Fruit fly (Drosophila melanogaster): Measurements from ENCODE around the gene CG31821.
A peak's percentile ranks its signal among the peaks of the same experiment; 100 is the strongest.

CG31821 gene

DNA sequence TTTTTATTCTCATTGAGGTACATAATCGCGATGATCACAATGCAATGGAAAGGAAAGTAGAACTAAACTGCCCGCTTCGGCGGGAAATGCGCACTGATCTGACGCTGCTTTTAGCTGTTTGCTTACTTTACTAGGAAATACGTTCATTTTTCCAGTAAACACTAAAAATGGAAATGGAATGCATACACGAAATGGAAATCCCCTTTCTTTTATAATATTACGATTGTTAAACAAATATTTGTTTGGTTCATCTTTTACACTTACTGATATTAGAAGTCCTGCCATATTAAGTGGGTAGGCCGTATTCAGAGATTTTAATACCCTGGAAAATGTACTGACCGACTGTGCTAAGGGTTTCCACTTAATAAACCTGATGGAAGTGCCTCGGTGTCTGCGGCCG, 1.8 kb downstream of the CG31821 start, which contains the start of gene CG31823:
TSS of gene CG31823 (minus strand) at position 101 of the 400 bp plus-strand sequence.
- TF ChIP-seq esn (GFP tag; optimal IDR thresholded peaks at IDR 0.05) (no peak), CG4318 (GFP tag; optimal IDR thresholded peaks at IDR 0.05) (no peak), achi (GFP tag; optimal IDR thresholded peaks at IDR 0.05) (no peak), CG3919 (GFP tag; optimal IDR thresholded peaks at IDR 0.05) (no peak), CG7368 (GFP tag; optimal IDR thresholded peaks at IDR 0.05) (no peak), lz (GFP tag; optimal IDR thresholded peaks at IDR 0.05) (no peak), acj6 (GFP tag; optimal IDR thresholded peaks at IDR 0.05) (no peak), CG10631 (GFP tag; optimal IDR thresholded peaks at IDR 0.05) (no peak), Sox102F (GFP tag; optimal IDR thresholded peaks at IDR 0.05) (no peak), CG6854 (GFP tag; optimal IDR thresholded peaks at IDR 0.05) (no peak), dac (GFP tag; optimal IDR thresholded peaks at IDR 0.05) (no peak), CG6792 (GFP tag; optimal IDR thresholded peaks at IDR 0.05) (no peak), spab (GFP tag; optimal IDR thresholded peaks at IDR 0.05) (no peak), fd59A (GFP tag; optimal IDR thresholded peaks at IDR 0.05) (no peak), Eip93F (GFP tag; optimal IDR thresholded peaks at IDR 0.05) (no peak)

DNA sequence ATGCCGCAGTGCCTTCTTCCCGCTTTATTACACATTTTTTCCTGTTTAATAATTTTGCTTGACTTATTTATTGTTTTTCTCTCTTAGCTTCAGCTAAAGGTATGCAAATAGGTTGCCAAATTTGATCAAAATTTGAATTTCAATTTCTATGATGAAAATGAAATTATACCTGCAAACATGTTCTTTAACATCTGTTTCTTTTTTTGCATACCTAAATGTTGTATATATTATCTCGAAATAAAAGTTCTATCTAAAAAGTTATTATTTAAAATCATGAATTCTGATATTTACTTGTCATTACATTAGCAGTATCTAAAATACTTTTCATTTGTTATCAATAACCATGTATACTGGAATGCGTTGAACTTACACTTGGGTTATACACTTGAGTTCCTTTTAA, 7.1 kb downstream of the CG31821 start, which contains the start of gene CG31735:
TSS of gene CG31735 (plus strand) at position 301 of the 400 bp plus-strand sequence.
- TF ChIP-seq CG11762 (GFP tag; optimal IDR thresholded peaks at IDR 0.05; ENCODE audit: insufficient read depth) (no peak), CG34406 (GFP tag; optimal IDR thresholded peaks at IDR 0.05) (no peak), Met (GFP tag; optimal IDR thresholded peaks at IDR 0.05) (no peak), CG11902 (GFP tag; optimal IDR thresholded peaks at IDR 0.05) (no peak), CG3032 (tag; optimal IDR thresholded peaks at IDR 0.05) (no peak)

DNA sequence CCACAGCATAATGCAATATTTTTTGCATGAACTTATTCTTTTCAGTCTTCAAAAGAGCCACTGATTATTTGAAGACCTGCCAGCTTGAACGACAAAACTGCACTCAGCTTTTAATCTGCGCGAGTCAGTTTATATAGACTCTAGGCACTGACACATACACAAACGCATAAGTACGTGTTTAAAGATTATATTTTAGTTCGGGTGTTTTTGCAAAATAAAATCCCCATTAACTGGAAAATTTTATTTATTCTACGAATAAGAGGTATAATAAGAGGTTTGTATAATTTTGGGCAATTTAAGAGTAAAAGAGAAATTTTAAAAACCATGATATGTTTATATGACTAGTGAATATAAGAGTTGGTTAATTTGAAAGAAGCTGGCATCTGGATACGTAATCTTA, 8.5 kb downstream of the CG31821 start, which contains the start of gene Tep1:
TSS of gene Tep1 (minus strand) at position 101 of the 400 bp plus-strand sequence.
- TF ChIP-seq CG6808 (GFP tag; optimal IDR thresholded peaks at IDR 0.05) (no peak), OdsH (GFP tag; optimal IDR thresholded peaks at IDR 0.05) (no peak), CG10631 (GFP tag; optimal IDR thresholded peaks at IDR 0.05) (no peak), Hr4 (GFP tag; optimal IDR thresholded peaks at IDR 0.05) (no peak), CG6276 (GFP tag; optimal IDR thresholded peaks at IDR 0.05) (no peak), CG32006 (GFP tag; optimal IDR thresholded peaks at IDR 0.05) (no peak), CG6854 (GFP tag; optimal IDR thresholded peaks at IDR 0.05) (no peak), Eip78C (GFP tag) (no peak), Met (GFP tag; optimal IDR thresholded peaks at IDR 0.05) (no peak), CG15336 (GFP tag; IDR thresholded peaks at IDR 0.05) (no peak), eg (GFP tag; IDR thresholded peaks at IDR 0.05) (no peak), spab (GFP tag; optimal IDR thresholded peaks at IDR 0.05) (no peak), topi (GFP tag; optimal IDR thresholded peaks at IDR 0.05) (no peak), fd59A (GFP tag; optimal IDR thresholded peaks at IDR 0.05) (no peak), CG8632 (GFP tag; optimal IDR thresholded peaks at IDR 0.05) (no peak), salr (GFP tag; optimal IDR thresholded peaks at IDR 0.05) (no peak)

DNA sequence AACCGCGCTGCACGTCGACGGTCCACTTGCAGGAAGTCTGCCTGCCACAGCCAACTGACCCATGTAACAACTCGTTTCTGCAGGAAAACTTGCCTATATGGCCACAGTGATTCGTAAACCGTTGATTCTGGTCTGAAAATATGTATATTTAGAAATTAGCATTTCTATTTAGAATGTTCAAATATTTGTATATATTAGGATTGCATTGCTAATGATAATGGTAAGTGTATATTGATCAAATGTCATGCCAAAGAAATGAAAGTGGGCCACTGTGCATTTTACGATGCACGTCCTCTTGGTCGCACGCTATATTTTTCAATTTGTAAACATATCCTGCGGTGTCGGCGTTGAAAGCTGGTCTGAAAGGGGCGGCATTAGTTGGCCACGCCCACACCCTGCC, 16.0 kb downstream of the CG31821 start:
- TF ChIP-seq CG11294 (GFP tag; IDR thresholded peaks at IDR 0.05) (no peak), Eip93F (GFP tag; optimal IDR thresholded peaks at IDR 0.05) (no peak), CG3032 (tag; optimal IDR thresholded peaks at IDR 0.05) (no peak), achi (GFP tag; optimal IDR thresholded peaks at IDR 0.05) (peak; percentile 41), CG32006 (GFP tag; optimal IDR thresholded peaks at IDR 0.05) (peak; percentile 40), CG10631 (GFP tag; optimal IDR thresholded peaks at IDR 0.05) (peak; percentile 49), CG6808 (GFP tag; optimal IDR thresholded peaks at IDR 0.05) (no peak), cyc (GFP tag; optimal IDR thresholded peaks at IDR 0.05) (peak; percentile 27), lz (GFP tag; optimal IDR thresholded peaks at IDR 0.05) (peak; percentile 22), CG4318 (GFP tag; optimal IDR thresholded peaks at IDR 0.05) (no peak), Eip78C (GFP tag) (no peak), Sox15 (GFP tag; optimal IDR thresholded peaks at IDR 0.05) (peak; percentile 14), Sox14 (GFP tag; optimal IDR thresholded peaks at IDR 0.05) (peak; percentile 16), Ets21C (GFP tag; optimal IDR thresholded peaks at IDR 0.05) (peak; percentile 16), topi (GFP tag; optimal IDR thresholded peaks at IDR 0.05) (peak; percentile 38), spab (GFP tag; optimal IDR thresholded peaks at IDR 0.05) (peak; percentile 43), CG31627 (GFP tag; optimal IDR thresholded peaks at IDR 0.05) (peak; percentile 30), vri (GFP tag; optimal IDR thresholded peaks at IDR 0.05) (no peak), CG6792 (GFP tag; optimal IDR thresholded peaks at IDR 0.05) (peak; percentile 40), CG34406 (GFP tag; optimal IDR thresholded peaks at IDR 0.05) (peak; percentile 6), Hr39 (GFP tag; optimal IDR thresholded peaks at IDR 0.05) (peak; percentile 26), CG6276 (GFP tag; optimal IDR thresholded peaks at IDR 0.05) (no peak), CG1621 (tag; optimal IDR thresholded peaks at IDR 0.05) (peak; percentile 29), CG15336 (GFP tag; IDR thresholded peaks at IDR 0.05) (no peak), Ets96B (tag; optimal IDR thresholded peaks at IDR 0.05) (no peak), acj6 (GFP tag; optimal IDR thresholded peaks at IDR 0.05) (peak; percentile 34), CG9139 (GFP tag; optimal IDR thresholded peaks at IDR 0.05) (no peak), CG3919 (GFP tag; optimal IDR thresholded peaks at IDR 0.05) (no peak), svp (GFP tag) (peak; percentile 72), pdm3 (GFP tag; optimal IDR thresholded peaks at IDR 0.05) (peak; percentile 57), salr (GFP tag; optimal IDR thresholded peaks at IDR 0.05) (no peak)
